Worm (Caenorhabditis elegans) whole organism, L4 larva: ENCODE data around the gene ZK105.6.

ENCODE experiments used
- F10B5.3 ChIP-seq: sonication (generic microtip); optimal IDR thresholded peaks from 2 replicates; lab custom pipeline; 2016; ENCODE audit warnings: mild to moderate bottlenecking, missing genetic modification characterization, missing compliant biosample characterization
- F26F4.8 ChIP-seq: fragments of 200-800 bp; sonication (Bioruptor generic); conservative IDR thresholded peaks from 2 replicates; pipeline ENCODE4 v1.3.6; 2022; ENCODE audit warnings: missing genetic modification characterization, missing compliant biosample characterization
- F37D6.2 ChIP-seq: sonication (generic microtip); optimal IDR thresholded peaks from 2 replicates; lab custom pipeline; 2016; ENCODE audit warnings: mild to moderate bottlenecking, missing genetic modification characterization, missing compliant biosample characterization
- F49E8.2 ChIP-seq: sonication (generic microtip); optimal IDR thresholded peaks from 2 replicates; lab custom pipeline; 2016; ENCODE audit warnings: missing compliant biosample characterization, mild to moderate bottlenecking, missing genetic modification characterization, borderline replicate concordance
- R02D3.7 ChIP-seq: fragments of 150-350 bp; sonication (generic microtip); optimal IDR thresholded peaks from 3 replicates; lab custom pipeline; 2014; ENCODE audit warnings: missing biosample characterization, missing genetic modification characterization
- Y75B8A.6 ChIP-seq: fragments of 200-800 bp; sonication (Bioruptor generic); IDR thresholded peaks from 2 replicates; pipeline ENCODE4 v1.3.6; 2022; ENCODE audit warnings: missing genetic modification reagents, missing genetic modification characterization, missing compliant biosample characterization
- aha-1 ChIP-seq: fragments of 150-350 bp; peaks from one replicate; lab custom pipeline; 2014; ENCODE audit warnings: missing biosample characterization, missing genetic modification characterization
- aly-2 ChIP-seq: sonication (generic microtip); optimal IDR thresholded peaks from 2 replicates; lab custom pipeline; 2018; ENCODE audit warnings: missing biosample characterization, missing genetic modification characterization
- ama-1 ChIP-seq: fragments of 150-350 bp; optimal IDR thresholded peaks from 2 replicates; lab custom pipeline; 2014; ENCODE audit warnings: inconsistent platforms, mixed read lengths
- ceh-62 ChIP-seq: sonication (generic microtip); optimal IDR thresholded peaks from 2 replicates; lab custom pipeline; 2017; ENCODE audit warnings: missing biosample characterization, missing genetic modification characterization
- cey-2 ChIP-seq: sonication (generic microtip); optimal IDR thresholded peaks from 3 replicates; lab custom pipeline; 2017; ENCODE audit warnings: missing genetic modification characterization, mild to moderate bottlenecking, missing compliant biosample characterization, antibody characterized with exemption, borderline replicate concordance; ENCODE audit not compliant: insufficient read depth
- ctbp-1 ChIP-seq: fragments of 200-800 bp; sonication (Bioruptor generic); IDR thresholded peaks from 2 replicates; pipeline ENCODE4 v1.3.6; 2022; ENCODE audit warnings: missing genetic modification reagents, missing genetic modification characterization, missing compliant biosample characterization
- daf-16 ChIP-seq, 3 experiments: sonication (generic microtip); optimal IDR thresholded peaks; 2 replicates each; lab custom pipeline; 2016 to 2017; ENCODE audit warnings: missing genetic modification characterization in 3 of 3, missing genetic modification reagents in 3 of 3, mild to moderate bottlenecking in 2 of 3, missing compliant biosample characterization in 2 of 3, missing biosample characterization in 1 of 3, moderate library complexity in 1 of 3
- daf-19 ChIP-seq: fragments of 200-800 bp; sonication (Bioruptor generic); conservative IDR thresholded peaks from 2 replicates; pipeline ENCODE4 v1.3.6; 2022; ENCODE audit warnings: missing genetic modification characterization, missing compliant biosample characterization
- daf-8 ChIP-seq: fragments of 200-800 bp; sonication (Bioruptor generic); IDR thresholded peaks from 2 replicates; pipeline ENCODE4 v1.3.6; 2022; ENCODE audit warnings: missing genetic modification characterization, missing compliant biosample characterization
- dmd-8 ChIP-seq: fragments of 200-800 bp; sonication (Bioruptor generic); IDR thresholded peaks from 2 replicates; pipeline ENCODE4 v1.3.6; 2022; ENCODE audit warnings: missing genetic modification characterization, missing compliant biosample characterization
- dmd-9 ChIP-seq: fragments of 200-800 bp; sonication (Bioruptor generic); IDR thresholded peaks from 2 replicates; pipeline ENCODE4 v1.3.6; 2022; ENCODE audit warnings: missing genetic modification reagents, missing genetic modification characterization, missing compliant biosample characterization
- dpl-1 ChIP-seq: fragments of 150-350 bp; optimal IDR thresholded peaks from 2 replicates; lab custom pipeline; 2014; ENCODE audit warnings: missing biosample characterization, missing genetic modification reagents, missing genetic modification characterization
- dve-1 ChIP-seq: sonication (generic microtip); optimal IDR thresholded peaks from 2 replicates; lab custom pipeline; 2017; ENCODE audit warnings: antibody characterized with exemption, mild to moderate bottlenecking, missing genetic modification characterization, missing compliant biosample characterization; ENCODE audit not compliant: insufficient read depth
- egl-43 ChIP-seq: fragments of 200-800 bp; sonication (Bioruptor generic); IDR thresholded peaks from 2 replicates; pipeline ENCODE4 v1.3.6; 2022; ENCODE audit warnings: missing genetic modification reagents, missing genetic modification characterization, missing compliant biosample characterization
- fkh-10 ChIP-seq: fragments of 150-350 bp; optimal IDR thresholded peaks from 2 replicates; lab custom pipeline; 2014; ENCODE audit warnings: missing biosample characterization, missing genetic modification reagents, missing genetic modification characterization
- hif-1 ChIP-seq, 2 experiments: sonication (generic microtip); optimal IDR thresholded peaks; 2 replicates each; lab custom pipeline; 2016 to 2017; ENCODE audit warnings: missing compliant biosample characterization in 2 of 2, missing genetic modification characterization in 2 of 2, missing genetic modification reagents in 2 of 2, missing genotype in 2 of 2, mild to moderate bottlenecking in 1 of 2
- hlh-11 ChIP-seq: fragments of 200-800 bp; sonication (Bioruptor generic); optimal IDR thresholded peaks from 2 replicates; lab custom pipeline; 2018; ENCODE audit warnings: mild to moderate bottlenecking, missing genetic modification characterization, missing compliant biosample characterization
- hlh-30 ChIP-seq: sonication (generic microtip); optimal IDR thresholded peaks from 2 replicates; lab custom pipeline; 2017; ENCODE audit warnings: antibody characterized with exemption, mild to moderate bottlenecking, missing genetic modification characterization, missing compliant biosample characterization; ENCODE audit not compliant: insufficient read depth
- hmg-1.1 ChIP-seq: fragments of 200-800 bp; sonication (Bioruptor generic); IDR thresholded peaks from 2 replicates; pipeline ENCODE4 v1.3.6; 2022; ENCODE audit warnings: missing genetic modification reagents, missing genetic modification characterization, missing compliant biosample characterization
- lsy-2 ChIP-seq, 2 experiments: fragments of 150-350 bp in 1 of 2; sonication (generic microtip) in 1 of 2; optimal IDR thresholded peaks; 2 replicates each; lab custom pipeline; 2014 to 2017; ENCODE audit warnings: missing biosample characterization in 2 of 2, missing genetic modification characterization in 2 of 2
- madf-5 ChIP-seq, 2 experiments: fragments of 200-800 bp; sonication (Bioruptor generic); IDR thresholded peaks; 2 replicates each; pipeline ENCODE4 v1.3.6; 2022; ENCODE audit warnings: missing compliant biosample characterization in 2 of 2, missing genetic modification characterization in 2 of 2
- mdl-1 ChIP-seq, 2 experiments: fragments of 150-350 bp in 1 of 2; sonication (generic microtip) in 1 of 2; optimal IDR thresholded peaks; 2 replicates each; lab custom pipeline; 2014 to 2017; ENCODE audit warnings: missing biosample characterization in 2 of 2, missing genetic modification characterization in 2 of 2
- mep-1 ChIP-seq: fragments of 150-350 bp; sonication (generic microtip); optimal IDR thresholded peaks from 3 replicates; lab custom pipeline; 2014; ENCODE audit warnings: missing biosample characterization, missing genetic modification characterization
- mes-2 ChIP-seq: sonication (generic microtip); optimal IDR thresholded peaks from 2 replicates; lab custom pipeline; 2016; ENCODE audit warnings: missing genotype, mild to moderate bottlenecking, missing genetic modification characterization, missing compliant biosample characterization; ENCODE audit not compliant: poor library complexity, severe bottlenecking
- mxl-2 ChIP-seq: fragments of 200-800 bp; sonication (Bioruptor generic); conservative IDR thresholded peaks from 2 replicates; pipeline ENCODE4 v1.3.6; 2022; ENCODE audit warnings: missing genetic modification reagents, missing genetic modification characterization, missing compliant biosample characterization
- mxl-3 ChIP-seq: fragments of 200-800 bp; sonication (Bioruptor generic); optimal IDR thresholded peaks from 2 replicates; lab custom pipeline; 2018; ENCODE audit warnings: mild to moderate bottlenecking, missing genetic modification characterization, missing compliant biosample characterization
- nhr-10 ChIP-seq: fragments of 150-350 bp; optimal IDR thresholded peaks from 2 replicates; lab custom pipeline; 2014; ENCODE audit warnings: missing biosample characterization, missing genetic modification characterization
- nhr-102 ChIP-seq: sonication (generic microtip); optimal IDR thresholded peaks from 2 replicates; lab custom pipeline; 2016; ENCODE audit warnings: mild to moderate bottlenecking, missing genetic modification characterization, moderate library complexity, missing compliant biosample characterization
- nhr-111 ChIP-seq: fragments of 200-800 bp; sonication (Bioruptor generic); optimal IDR thresholded peaks from 2 replicates; lab custom pipeline; 2018; ENCODE audit warnings: mild to moderate bottlenecking, missing genetic modification characterization, missing compliant biosample characterization
- nhr-28 ChIP-seq: fragments of 150-350 bp; optimal IDR thresholded peaks from 2 replicates; lab custom pipeline; 2014; ENCODE audit warnings: missing biosample characterization, missing genetic modification characterization
- nhr-41 ChIP-seq: fragments of 200-800 bp; sonication (Bioruptor generic); IDR thresholded peaks from 2 replicates; pipeline ENCODE4 v1.3.6; 2022; ENCODE audit warnings: missing genetic modification reagents, missing genetic modification characterization, missing compliant biosample characterization
- nhr-48 ChIP-seq: sonication (generic microtip); optimal IDR thresholded peaks from 2 replicates; lab custom pipeline; 2016; ENCODE audit warnings: mild to moderate bottlenecking, missing genetic modification characterization, missing compliant biosample characterization
- nhr-6 ChIP-seq: fragments of 150-350 bp; optimal IDR thresholded peaks from 2 replicates; lab custom pipeline; 2014; ENCODE audit warnings: missing biosample characterization, missing genetic modification characterization
- php-3 ChIP-seq: fragments of 200-800 bp; sonication (Bioruptor generic); IDR thresholded peaks from 2 replicates; pipeline ENCODE4 v1.3.6; 2022; ENCODE audit warnings: missing genetic modification reagents, missing genetic modification characterization, missing compliant biosample characterization
- pqm-1 ChIP-seq: sonication (generic microtip); optimal IDR thresholded peaks from 2 replicates; lab custom pipeline; 2017; ENCODE audit warnings: missing biosample characterization, missing genetic modification characterization
- rbr-2 ChIP-seq: sonication (generic microtip); optimal IDR thresholded peaks from 2 replicates; lab custom pipeline; 2016; ENCODE audit warnings: missing genotype, missing genetic modification characterization, missing compliant biosample characterization
- set-16 ChIP-seq: fragments of 200-800 bp; sonication (Bioruptor generic); IDR thresholded peaks from 2 replicates; pipeline ENCODE4 v1.3.6; 2022; ENCODE audit warnings: missing genetic modification reagents, missing genetic modification characterization, missing compliant biosample characterization
- snpc-1.2 ChIP-seq: fragments of 200-800 bp; sonication (Bioruptor generic); IDR thresholded peaks from 2 replicates; pipeline ENCODE4 v1.3.6; 2022; ENCODE audit warnings: missing genetic modification reagents, missing genetic modification characterization, missing compliant biosample characterization
- spr-1 ChIP-seq: sonication (generic microtip); optimal IDR thresholded peaks from 2 replicates; lab custom pipeline; 2016; ENCODE audit warnings: mild to moderate bottlenecking, missing genetic modification characterization, missing compliant biosample characterization
- ztf-11 ChIP-seq: fragments of 150-350 bp; optimal IDR thresholded peaks from 2 replicates; lab custom pipeline; 2014; ENCODE audit warnings: missing biosample characterization, missing genetic modification characterization

Gene ZK105.6

DNA sequence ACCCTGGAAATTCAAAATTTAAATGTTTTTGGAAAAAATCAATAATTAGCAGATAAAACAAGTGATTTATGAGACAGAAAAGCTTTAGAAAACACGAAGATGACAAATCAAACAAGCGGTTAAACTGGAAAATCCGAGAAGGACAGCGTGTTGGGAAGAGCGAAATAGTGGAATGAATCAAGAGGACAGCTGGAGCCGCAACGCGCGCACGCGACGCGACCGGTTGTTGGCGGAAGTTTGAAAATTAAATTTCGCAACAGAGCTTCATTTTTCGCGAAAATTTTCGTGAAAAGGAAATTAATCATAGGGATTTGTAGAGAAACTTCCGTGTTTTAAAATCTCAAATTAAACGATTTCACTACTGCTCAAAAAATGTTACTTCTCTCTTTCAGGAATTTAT is 11.0 kb upstream of the ZK105.6 start, which contains the start of gene clic-1:
TSS of gene clic-1 (minus strand) at position 3 of the 400 bp plus-strand sequence.
- TF ChIP-seq set-16 (GFP tag; lab: Robert Waterston, UW): no peak
- TF ChIP-seq ztf-11 (tag; lab: Kevin White, UChicago): no peak
- no peak for TF ChIP-seq aly-2 (tag; lab: Kevin White, UChicago)
- TF ChIP-seq Y75B8A.6 (GFP tag; lab: Robert Waterston, UW): no peak
- peak; percentile 74 for TF ChIP-seq hlh-30 (tag; lab: Kevin White, UChicago)
- no peak for TF ChIP-seq R02D3.7 (tag; lab: Kevin White, UChicago)
- TF ChIP-seq hmg-1.1 (GFP tag; lab: Robert Waterston, UW): peak; percentile 59; the same call in 1 of the 2 replicates
- peak; percentile 22 for TF ChIP-seq aha-1 (tag; lab: Kevin White, UChicago)
- TF ChIP-seq mxl-2 (GFP tag; lab: Robert Waterston, UW): no peak
- TF ChIP-seq ctbp-1 (GFP tag; lab: Robert Waterston, UW): no peak
- peak; percentile 89 for TF ChIP-seq hlh-11 (tag; lab: Kevin White, UChicago)
- TF ChIP-seq mdl-1 (tag; optimal IDR thresholded peaks at IDR 0.05; lab: Kevin White, UChicago): peak in 1 of 2 experiments; percentile 37
- TF ChIP-seq F37D6.2 (tag; lab: Kevin White, UChicago): no peak
- TF ChIP-seq egl-43 (GFP tag; lab: Robert Waterston, UW): no peak
- peak; percentile 65 for TF ChIP-seq nhr-28 (tag; lab: Kevin White, UChicago)
- TF ChIP-seq nhr-41 (GFP tag; lab: Robert Waterston, UW): no peak
- TF ChIP-seq dmd-9 (GFP tag; lab: Robert Waterston, UW): no peak
- no peak for TF ChIP-seq nhr-48 (tag; lab: Kevin White, UChicago)
- no peak for TF ChIP-seq nhr-102
- peak; percentile 36 for TF ChIP-seq ama-1 (lab: Kevin White, UChicago)
- 0 out of 2 replicates have a peak, but pooled peaks have one; percentile 8 for TF ChIP-seq php-3 (GFP tag; lab: Robert Waterston, UW)
- no peak for TF ChIP-seq F49E8.2
- TF ChIP-seq mes-2 (tag; lab: Kevin White, UChicago): peak; percentile 56
- TF ChIP-seq lsy-2 (tag; optimal IDR thresholded peaks at IDR 0.05; lab: Kevin White, UChicago): peak in 1 of 2 experiments; percentile 70
- TF ChIP-seq spr-1 (tag; lab: Kevin White, UChicago): no peak
- no peak for TF ChIP-seq ceh-62 (tag; lab: Kevin White, UChicago)
- TF ChIP-seq daf-19: no peak
- TF ChIP-seq madf-5 (GFP tag; IDR thresholded peaks at IDR 0.05; lab: Robert Waterston, UW): no peak
- peak in 1 of 2 experiments; percentile 30 for TF ChIP-seq hif-1 (tag; optimal IDR thresholded peaks at IDR 0.05; lab: Kevin White, UChicago)
- peak; percentile 16 for TF ChIP-seq nhr-6 (tag; lab: Kevin White, UChicago)
- no peak for TF ChIP-seq pqm-1
- TF ChIP-seq mxl-3 (GFP tag; lab: Kevin White, UChicago): peak; percentile 48
- no peak for TF ChIP-seq dmd-8
- no peak for TF ChIP-seq snpc-1.2
- TF ChIP-seq rbr-2 (tag; lab: Kevin White, UChicago): peak; percentile 52
- peak; percentile 92 for TF ChIP-seq dpl-1 (GFP tag; lab: Kevin White, UChicago)
- TF ChIP-seq daf-8 (GFP tag; lab: Robert Waterston, UW): no peak
- peak; percentile 43 for TF ChIP-seq fkh-10 (GFP tag; lab: Kevin White, UChicago)
- no peak for TF ChIP-seq cey-2 (tag; lab: Kevin White, UChicago)
- no peak for TF ChIP-seq F10B5.3
- no peak for TF ChIP-seq daf-16 (GFP tag; optimal IDR thresholded peaks at IDR 0.05; lab: Kevin White, UChicago)
- TF ChIP-seq daf-16 (tag; optimal IDR thresholded peaks at IDR 0.05; lab: Kevin White, UChicago): peak; percentile 31
- no peak for TF ChIP-seq nhr-10
- TF ChIP-seq mep-1 (tag; lab: Kevin White, UChicago): peak; percentile 33
- no peak for TF ChIP-seq nhr-111
- TF ChIP-seq F26F4.8 (GFP tag; lab: Robert Waterston, UW): no peak
- peak; percentile 29 for TF ChIP-seq dve-1 (tag; lab: Kevin White, UChicago)
